Worm (Caenorhabditis elegans) whole organism, dauer: ENCODE results near the gene chca-1.
"Not testable (repeated sequence)": the region's sequence is repeated elsewhere in the genome, so short reads cannot be mapped to it uniquely, and the experiment has no call there.

Experiments used
- unc-62 ChIP-seq: sonication (generic microtip); optimal IDR thresholded peaks from 2 replicates; lab custom pipeline; 2017; ENCODE audit warnings: missing biosample characterization, missing genetic modification reagents, missing genetic modification characterization

The chca-1 gene

ce11 chrIV:9671001-9671652, 19.9 kb downstream of the chca-1 start:
- no peak for TF ChIP-seq unc-62 (GFP tag; lab: Kevin White, UChicago)

ce11 chrIV:9672434-9672833, 21.2 kb downstream of the chca-1 start:
- no peak for TF ChIP-seq unc-62 (GFP tag; lab: Kevin White, UChicago)

- no peak for TF ChIP-seq unc-62 (GFP tag; lab: Kevin White, UChicago)
These were observed 22.0 kb downstream of the chca-1 start for ce11 chrIV:9673206-9673605.

ce11 chrIV:9673683-9674336, 22.6 kb downstream of the chca-1 start:
- no peak for TF ChIP-seq unc-62 (GFP tag; lab: Kevin White, UChicago)

ce11 chrIV:9675572-9675971, 24.4 kb downstream of the chca-1 start, which contains the start of gene nhr-34:
nhr-34 (minus strand) TSS chrIV:9675672.
- no peak for TF ChIP-seq unc-62 (GFP tag; lab: Kevin White, UChicago)

ce11 chrIV:9676535-9676934, 25.3 kb downstream of the chca-1 start:
- no peak for TF ChIP-seq unc-62 (GFP tag; lab: Kevin White, UChicago)

ce11 chrIV:9677226-9677992, 26.2 kb downstream of the chca-1 start:
- TF ChIP-seq unc-62 (GFP tag; lab: Kevin White, UChicago) = no peak

- no peak for TF ChIP-seq unc-62 (GFP tag; lab: Kevin White, UChicago)
These were observed 26.8 kb downstream of the chca-1 start for ce11 chrIV:9678007-9678406.

- no peak for TF ChIP-seq unc-62 (GFP tag; lab: Kevin White, UChicago)
These were observed 28.1 kb downstream of the chca-1 start for ce11 chrIV:9679296-9679695.

- no peak for TF ChIP-seq unc-62 (GFP tag; lab: Kevin White, UChicago)
These were observed 29.6 kb downstream of the chca-1 start, which contains the start of gene ins-8 for ce11 chrIV:9680841-9681240. ins-8 (minus strand) TSS chrIV:9680941.

ce11 chrIV:9682514-9682913, 31.3 kb downstream of the chca-1 start, which contains the start of gene ins-7:
ins-7 (minus strand) TSS chrIV:9682845.
- TF ChIP-seq unc-62 (GFP tag; lab: Kevin White, UChicago) = no peak

- no peak for TF ChIP-seq unc-62 (GFP tag; lab: Kevin White, UChicago)
These were observed 32.2 kb downstream of the chca-1 start, which contains the start of the genes htas-1 and ZK1251.3 for ce11 chrIV:9683433-9683832. htas-1 (minus strand) TSS chrIV:9683533. ZK1251.3 (plus strand) TSS chrIV:9683658.

ce11 chrIV:9688715-9689114, 37.5 kb downstream of the chca-1 start, which contains the start of gene msp-76:
msp-76 (plus strand) TSS chrIV:9689015.
- not testable (repeated sequence) for TF ChIP-seq unc-62 (GFP tag; lab: Kevin White, UChicago)

ce11 chrIV:9690644-9691043, 39.5 kb downstream of the chca-1 start, which contains the start of gene sdz-36:
sdz-36 (plus strand) TSS chrIV:9690944.
- no peak for TF ChIP-seq unc-62 (GFP tag; lab: Kevin White, UChicago)

- TF ChIP-seq unc-62 (GFP tag; lab: Kevin White, UChicago) = no peak
These were observed 41.7 kb downstream of the chca-1 start, which contains the start of gene twk-9 for ce11 chrIV:9692874-9693273. twk-9 (plus strand) TSS chrIV:9693174.

ce11 chrIV:9696513-9696912, 45.3 kb downstream of the chca-1 start:
- no peak for TF ChIP-seq unc-62 (GFP tag; lab: Kevin White, UChicago)
